Worm (Caenorhabditis elegans) whole organism, L1 larva: ENCODE data around the gene C44C10.9.

Experiments used
- jun-1 ChIP-seq: fragments of 150-350 bp; optimal IDR thresholded peaks from 2 replicates; lab custom pipeline; 2014; ENCODE audit warnings: missing biosample characterization, missing genetic modification reagents, missing genetic modification characterization
- lin-15B ChIP-seq: fragments of 150-350 bp; sonication (generic microtip); optimal IDR thresholded peaks from 3 replicates; lab custom pipeline; 2014; ENCODE audit warnings: missing biosample characterization, missing genetic modification characterization
- lsy-2 ChIP-seq, 2 experiments: fragments of 150-350 bp; optimal IDR thresholded peaks; 2 replicates each; lab custom pipeline; 2014; ENCODE audit warnings: missing biosample characterization in 2 of 2, missing genetic modification characterization in 2 of 2
- nhr-12 ChIP-seq: sonication (generic microtip); optimal IDR thresholded peaks from 2 replicates; lab custom pipeline; 2017; ENCODE audit warnings: missing biosample characterization, missing genetic modification characterization
- snpc-4 ChIP-seq: fragments of 150-350 bp; optimal IDR thresholded peaks from 2 replicates; lab custom pipeline; 2014; ENCODE audit warnings: missing biosample characterization, missing genetic modification characterization
- unc-62 ChIP-seq: fragments of 150-350 bp; optimal IDR thresholded peaks from 2 replicates; lab custom pipeline; 2014; ENCODE audit warnings: missing biosample characterization, missing genetic modification reagents, missing genetic modification characterization

ce11 chrX:11702236-11702635 lies 14.1 kb downstream of the C44C10.9 start, which contains the start of gene C44C10.3:
- TF ChIP-seq snpc-4 (tag; lab: Kevin White, UChicago), result no peak
- TF ChIP-seq lsy-2 (tag; optimal IDR thresholded peaks at IDR 0.05; lab: Kevin White, UChicago), result no peak
- TF ChIP-seq lin-15B, result no peak
- TF ChIP-seq unc-62 (GFP tag; lab: Kevin White, UChicago), result no peak
- TF ChIP-seq nhr-12 (tag; lab: Kevin White, UChicago), result no peak
- no peak for TF ChIP-seq jun-1 (tag; lab: Kevin White, UChicago)
